Fruit fly (Drosophila melanogaster) whole organism, embryonic: ENCODE results near the gene Send1.
A peak's percentile ranks its signal among the peaks of the same experiment; 100 is the strongest.

Experiments
- CG10959 ChIP-seq: fragments of 200-800 bp; sonication (Bioruptor generic); IDR thresholded peaks from 2 replicates; pipeline ENCODE4 v1.3.6; 2022; ENCODE audit warnings: missing biosample characterization, missing genetic modification characterization
- CG11456 ChIP-seq: fragments of 200-800 bp; sonication (Bioruptor generic); IDR thresholded peaks from 3 replicates; pipeline ENCODE4 v1.3.6; 2022; ENCODE audit warnings: missing biosample characterization, missing genetic modification characterization
- CG11723 ChIP-seq: fragments of 200-800 bp; sonication (Bioruptor generic); optimal IDR thresholded peaks from 2 replicates; lab custom pipeline; 2017; ENCODE audit warnings: missing biosample characterization, mild to moderate bottlenecking, missing genetic modification characterization
- CG12236 ChIP-seq: fragments of 200-800 bp; sonication (Bioruptor generic); optimal IDR thresholded peaks from 2 replicates; lab custom pipeline; 2016; ENCODE audit warnings: missing biosample characterization, missing genetic modification characterization
- CG15479 ChIP-seq: fragments of 200-800 bp; sonication (Bioruptor generic); optimal IDR thresholded peaks from 3 replicates; lab custom pipeline; 2019; ENCODE audit warnings: missing biosample characterization, mild to moderate bottlenecking, missing genetic modification characterization, moderate library complexity
- CG1602 ChIP-seq: fragments of 200-800 bp; sonication (Bioruptor generic); optimal IDR thresholded peaks from 3 replicates; lab custom pipeline; 2016; ENCODE audit warnings: missing biosample characterization, missing genetic modification characterization
- CG17385 ChIP-seq: fragments of 200-800 bp; sonication (Bioruptor generic); optimal IDR thresholded peaks from 3 replicates; lab custom pipeline; 2018; ENCODE audit warnings: missing biosample characterization, mild to moderate bottlenecking, missing genetic modification characterization
- CG17802 ChIP-seq: fragments of 200-800 bp; sonication (Bioruptor generic); optimal IDR thresholded peaks from 2 replicates; lab custom pipeline; 2018; ENCODE audit warnings: missing biosample characterization, mild to moderate bottlenecking, missing genetic modification characterization, moderate library complexity
- CG18764 ChIP-seq: fragments of 200-800 bp; sonication (Bioruptor generic); optimal IDR thresholded peaks from 3 replicates; lab custom pipeline; 2016; ENCODE audit warnings: missing biosample characterization, missing genetic modification characterization
- CG2116 ChIP-seq: fragments of 200-800 bp; sonication (Bioruptor generic); optimal IDR thresholded peaks from 3 replicates; lab custom pipeline; 2018; ENCODE audit warnings: missing biosample characterization, mild to moderate bottlenecking, missing genetic modification characterization
- CG32772 ChIP-seq: fragments of 200-800 bp; sonication (Bioruptor generic); IDR thresholded peaks from 2 replicates; pipeline ENCODE4 v1.3.6; 2022; ENCODE audit warnings: missing biosample characterization, missing genetic modification characterization
- CG34224 ChIP-seq: fragments of 200-800 bp; sonication (Bioruptor generic); IDR thresholded peaks from 3 replicates; pipeline ENCODE4 v1.3.6; 2022; ENCODE audit warnings: missing biosample characterization, missing genetic modification characterization; ENCODE audit not compliant: partially characterized antibody
- CG34376 ChIP-seq: fragments of 200-800 bp; sonication (Bioruptor generic); optimal IDR thresholded peaks from 2 replicates; lab custom pipeline; 2018; ENCODE audit warnings: missing biosample characterization, mild to moderate bottlenecking, missing genetic modification characterization
- CG7357 ChIP-seq: fragments of 200-800 bp; sonication (Bioruptor generic); IDR thresholded peaks from 3 replicates; pipeline ENCODE4 v1.3.6; 2022; ENCODE audit warnings: missing biosample characterization, missing genetic modification characterization
- CG8765 ChIP-seq: fragments of 200-800 bp; sonication (Bioruptor generic); IDR thresholded peaks from 2 replicates; pipeline ENCODE4 v1.3.6; 2022; ENCODE audit warnings: missing biosample characterization, missing genetic modification characterization
- CG9876 ChIP-seq: fragments of 200-800 bp; sonication (Bioruptor generic); optimal IDR thresholded peaks from 2 replicates; lab custom pipeline; 2016; ENCODE audit warnings: missing biosample characterization, missing genetic modification characterization
- CG9932 ChIP-seq: fragments of 200-800 bp; sonication (Bioruptor generic); IDR thresholded peaks from 2 replicates; pipeline ENCODE4 v1.3.6; 2022; ENCODE audit warnings: missing biosample characterization, missing genetic modification characterization
- CkIIα-i1 ChIP-seq: fragments of 200-800 bp; sonication (Bioruptor generic); IDR thresholded peaks from 2 replicates; pipeline ENCODE4 v1.3.6; 2022; ENCODE audit warnings: missing biosample characterization, missing genetic modification characterization
- Dip3 ChIP-seq: fragments of 200-800 bp; sonication (Bioruptor generic); optimal IDR thresholded peaks from 3 replicates; lab custom pipeline; 2016; ENCODE audit warnings: missing biosample characterization, missing genetic modification characterization
- Doc3 ChIP-seq: fragments of 200-800 bp; sonication (Bioruptor generic); IDR thresholded peaks from 3 replicates; pipeline ENCODE4 v1.3.6; 2022; ENCODE audit warnings: missing biosample characterization, missing genetic modification characterization; ENCODE audit not compliant: partially characterized antibody
- Dp ChIP-seq: fragments of 200-800 bp; sonication (Bioruptor generic); optimal IDR thresholded peaks from 2 replicates; lab custom pipeline; 2018; ENCODE audit warnings: missing biosample characterization, mild to moderate bottlenecking, missing genetic modification characterization, moderate library complexity
- E2f2 ChIP-seq: fragments of 200-800 bp; sonication (Bioruptor generic); IDR thresholded peaks from 2 replicates; pipeline ENCODE4 v1.3.6; 2022; ENCODE audit warnings: missing biosample characterization, missing genetic modification characterization
- HLHmδ ChIP-seq: fragments of 200-800 bp; sonication (Bioruptor generic); optimal IDR thresholded peaks from 2 replicates; lab custom pipeline; 2018; ENCODE audit warnings: missing biosample characterization, mild to moderate bottlenecking, missing genetic modification characterization, moderate library complexity
- Hey ChIP-seq: fragments of 200-800 bp; sonication (Bioruptor generic); optimal IDR thresholded peaks from 3 replicates; lab custom pipeline; 2018; ENCODE audit warnings: missing biosample characterization, mild to moderate bottlenecking, missing genetic modification characterization
- Hmx ChIP-seq: fragments of 200-800 bp; sonication (Bioruptor generic); optimal IDR thresholded peaks from 2 replicates; lab custom pipeline; 2016; ENCODE audit warnings: missing biosample characterization, missing genetic modification characterization
- Kr ChIP-seq: fragments of 200-800 bp; sonication (Bioruptor generic); optimal IDR thresholded peaks from 2 replicates; lab custom pipeline; 2017; ENCODE audit warnings: missing biosample characterization, mild to moderate bottlenecking, missing genetic modification characterization
- Lpt ChIP-seq: fragments of >200 bp; optimal IDR thresholded peaks from 2 replicates; lab custom pipeline; 2018; ENCODE audit warnings: missing biosample characterization, missing genetic modification characterization
- MBD-R2 ChIP-seq: fragments of 200-800 bp; sonication (Bioruptor generic); IDR thresholded peaks from 2 replicates; pipeline ENCODE4 v1.3.6; 2022; ENCODE audit warnings: missing biosample characterization, missing genetic modification characterization
- Mad ChIP-seq: fragments of 200-800 bp; sonication (Bioruptor generic); optimal IDR thresholded peaks from 2 replicates; lab custom pipeline; 2016; ENCODE audit warnings: missing biosample characterization, missing genetic modification characterization
- Mrtf ChIP-seq: fragments of 200-800 bp; sonication (Bioruptor generic); IDR thresholded peaks from 3 replicates; pipeline ENCODE4 v1.3.6; 2022; ENCODE audit warnings: missing biosample characterization, missing genetic modification characterization
- NFAT ChIP-seq: fragments of 200-800 bp; sonication (Bioruptor generic); IDR thresholded peaks from 2 replicates; pipeline ENCODE4 v1.3.6; 2022; ENCODE audit warnings: missing biosample characterization, missing genetic modification characterization
- Oaz ChIP-seq: fragments of 200-800 bp; sonication (Bioruptor generic); IDR thresholded peaks from 2 replicates; pipeline ENCODE4 v1.3.6; 2022; ENCODE audit warnings: missing biosample characterization, missing genetic modification characterization
- Sry-β ChIP-seq: fragments of 200-800 bp; sonication (Bioruptor generic); optimal IDR thresholded peaks from 2 replicates; lab custom pipeline; 2018; ENCODE audit warnings: missing biosample characterization, mild to moderate bottlenecking, missing genetic modification characterization, moderate library complexity
- ase ChIP-seq: fragments of 200-800 bp; sonication (Bioruptor generic); IDR thresholded peaks from 3 replicates; pipeline ENCODE4 v1.3.6; 2022; ENCODE audit warnings: missing biosample characterization, missing genetic modification characterization
- bcd ChIP-seq: fragments of 200-800 bp; sonication (Bioruptor generic); optimal IDR thresholded peaks from 2 replicates; lab custom pipeline; 2017; ENCODE audit warnings: missing biosample characterization, mild to moderate bottlenecking, missing genetic modification characterization
- bigmax ChIP-seq: fragments of 200-800 bp; sonication (Bioruptor generic); optimal IDR thresholded peaks from 2 replicates; lab custom pipeline; 2018; ENCODE audit warnings: missing biosample characterization, mild to moderate bottlenecking, missing genetic modification characterization
- btn ChIP-seq: fragments of 200-800 bp; sonication (Bioruptor generic); optimal IDR thresholded peaks from 2 replicates; lab custom pipeline; 2016; ENCODE audit warnings: missing biosample characterization, missing genetic modification characterization
- cato ChIP-seq: fragments of 200-800 bp; sonication (Bioruptor generic); optimal IDR thresholded peaks from 2 replicates; lab custom pipeline; 2016; ENCODE audit warnings: missing biosample characterization, missing genetic modification characterization, borderline replicate concordance
- chif ChIP-seq, 2 experiments: fragments of 200-800 bp; sonication (Bioruptor generic); optimal IDR thresholded peaks; 3 replicates each; lab custom pipeline; 2016; ENCODE audit warnings: missing biosample characterization in 2 of 2, missing genetic modification characterization in 2 of 2
- ci ChIP-seq: fragments of 200-800 bp; sonication (Bioruptor generic); IDR thresholded peaks from 3 replicates; pipeline ENCODE4 v1.3.6; 2022; ENCODE audit warnings: missing biosample characterization, missing genetic modification characterization
- dmrt99B ChIP-seq: fragments of 200-800 bp; sonication (Bioruptor generic); optimal IDR thresholded peaks from 2 replicates; lab custom pipeline; 2018; ENCODE audit warnings: missing biosample characterization, mild to moderate bottlenecking, missing genetic modification characterization, moderate library complexity
- eyg ChIP-seq: fragments of 200-800 bp; sonication (Bioruptor generic); optimal IDR thresholded peaks from 3 replicates; lab custom pipeline; 2016; ENCODE audit warnings: missing biosample characterization, missing genetic modification characterization
- kay ChIP-seq: fragments of 200-800 bp; sonication (Bioruptor generic); optimal IDR thresholded peaks from 2 replicates; lab custom pipeline; 2016; ENCODE audit warnings: missing biosample characterization, missing genetic modification characterization
- phol ChIP-seq: fragments of 200-800 bp; sonication (Bioruptor generic); optimal IDR thresholded peaks from 3 replicates; lab custom pipeline; 2018; ENCODE audit warnings: missing biosample characterization, mild to moderate bottlenecking, missing genetic modification characterization, moderate library complexity
- pnt ChIP-seq: fragments of 200-800 bp; sonication (Bioruptor generic); optimal IDR thresholded peaks from 3 replicates; lab custom pipeline; 2016; ENCODE audit warnings: missing biosample characterization, missing genetic modification characterization
- schlank ChIP-seq: fragments of 200-800 bp; sonication (Bioruptor generic); optimal IDR thresholded peaks from 2 replicates; lab custom pipeline; 2018; ENCODE audit warnings: missing biosample characterization, mild to moderate bottlenecking, missing genetic modification characterization
- sens ChIP-seq: fragments of 200-800 bp; sonication (Bioruptor generic); peaks from one replicate; lab custom pipeline; 2016; ENCODE audit warnings: missing biosample characterization, missing genetic modification characterization
- seq ChIP-seq: fragments of 200-800 bp; sonication (Bioruptor generic); IDR thresholded peaks from 2 replicates; pipeline ENCODE4 v1.3.6; 2022; ENCODE audit warnings: missing biosample characterization, missing genetic modification characterization
- shn ChIP-seq: fragments of 200-800 bp; sonication (Bioruptor generic); optimal IDR thresholded peaks from 3 replicates; lab custom pipeline; 2016; ENCODE audit warnings: missing biosample characterization, missing genetic modification characterization
- toy ChIP-seq: fragments of 200-800 bp; sonication (Bioruptor generic); IDR thresholded peaks from 2 replicates; pipeline ENCODE4 v1.3.6; 2022; ENCODE audit warnings: missing biosample characterization, missing genetic modification characterization
- trem ChIP-seq: fragments of 200-800 bp; optimal IDR thresholded peaks from 3 replicates; lab custom pipeline; 2019; ENCODE audit warnings: missing biosample characterization, mild to moderate bottlenecking, missing genetic modification characterization, moderate library complexity
- vnd ChIP-seq: fragments of 200-800 bp; sonication (Bioruptor generic); IDR thresholded peaks from 3 replicates; pipeline ENCODE4 v1.3.6; 2022; ENCODE audit warnings: missing biosample characterization, missing genetic modification characterization; ENCODE audit not compliant: partially characterized antibody
- z ChIP-seq: fragments of 200-800 bp; sonication (Bioruptor generic); IDR thresholded peaks from 3 replicates; pipeline ENCODE4 v1.3.6; 2022; ENCODE audit warnings: missing biosample characterization, missing genetic modification characterization

The Send1 gene

DNA sequence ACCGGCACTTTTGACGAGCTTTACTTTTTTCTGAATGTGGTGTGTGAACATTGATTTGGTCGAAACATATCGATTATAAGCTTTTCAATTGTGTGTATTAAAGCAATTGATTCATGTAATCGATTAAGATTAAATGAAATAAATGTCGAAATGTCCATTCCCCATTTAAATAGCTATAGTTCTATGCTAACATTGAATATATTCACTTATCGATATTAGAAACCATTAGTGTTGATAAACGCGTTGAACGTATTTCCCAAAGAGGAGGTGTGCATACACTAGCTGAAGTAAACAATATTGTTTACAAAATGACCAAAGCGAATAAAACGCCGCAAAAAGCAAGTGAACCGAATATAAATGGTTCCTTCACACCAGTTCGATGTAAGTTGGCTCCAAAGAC, 40.8 kb downstream of the Send1 start, which contains the start of the genes Uch and CG34174 (continued):
- TF ChIP-seq Hey (tag; lab: Kevin White, UChicago) (no peak), CG7357 (GFP tag; lab: Robert Waterston, UW) (no peak), shn (GFP tag; lab: Kevin White, UChicago) (no peak), bigmax (GFP tag; lab: Kevin White, UChicago) (no peak), CkIIα-i1 (GFP tag; lab: Robert Waterston, UW) (no peak), CG8765 (GFP tag; lab: Robert Waterston, UW) (no peak), Oaz (GFP tag; lab: Robert Waterston, UW) (no peak), CG1602 (GFP tag; lab: Kevin White, UChicago) (no peak), Dip3 (GFP tag; lab: Kevin White, UChicago) (no peak), MBD-R2 (GFP tag; lab: Robert Waterston, UW) (peak; percentile 86), phol (tag; lab: Kevin White, UChicago) (peak; percentile 58), Lpt (GFP tag; lab: Kevin White, UChicago) (no peak), trem (tag; lab: Kevin White, UChicago) (peak; percentile 59), Doc3 (peak; percentile 72), Mrtf (GFP tag; lab: Robert Waterston, UW) (no peak), schlank (no peak), Dp (GFP tag; lab: Kevin White, UChicago) (peak; percentile 50), chif (GFP tag; optimal IDR thresholded peaks at IDR 0.05; lab: Kevin White, UChicago) (no peak), Kr (GFP tag; lab: Kevin White, UChicago) (no peak), CG32772 (GFP tag; lab: Robert Waterston, UW) (no peak), Sry-β (no peak), Mad (GFP tag; lab: Kevin White, UChicago) (no peak), dmrt99B (no peak), CG34224 (GFP tag; lab: Robert Waterston, UW) (peak; percentile 68; the same call in 2 of the 3 replicates), CG17802 (no peak), NFAT (no peak), kay (GFP tag; lab: Kevin White, UChicago) (no peak), pnt (GFP tag; lab: Kevin White, UChicago) (no peak), eyg (GFP tag; lab: Kevin White, UChicago) (no peak), CG11723 (no peak), CG2116 (peak; percentile 64), vnd (peak; percentile 64), btn (no peak), sens (peak; percentile 81), CG15479 (GFP tag; lab: Kevin White, UChicago) (no peak), ase (no peak), E2f2 (GFP tag; lab: Robert Waterston, UW) (peak; percentile 18; the same call in 1 of the 2 replicates), CG11456 (GFP tag; lab: Robert Waterston, UW) (no peak), HLHmδ (no peak), CG9876 (GFP tag; lab: Kevin White, UChicago) (no peak), CG12236 (no peak), Hmx (GFP tag; lab: Kevin White, UChicago) (no peak), cato (GFP tag; lab: Kevin White, UChicago) (no peak), bcd (peak; percentile 24), CG34376 (GFP tag; lab: Kevin White, UChicago) (peak; percentile 21), CG10959 (GFP tag; lab: Robert Waterston, UW) (no peak), toy (GFP tag; lab: Robert Waterston, UW) (no peak), CG9932 (no peak), ci (GFP tag; lab: Robert Waterston, UW) (no peak), z (no peak), CG17385 (GFP tag; lab: Kevin White, UChicago) (peak; percentile 40), seq (GFP tag; lab: Robert Waterston, UW) (no peak), CG18764 (GFP tag; lab: Kevin White, UChicago) (no peak)
